Worm (Caenorhabditis elegans) whole organism, L1 larva: ENCODE data around the gene Y38E10A.1.

Source experiments
- C16A3.4 ChIP-seq: fragments of 150-350 bp; optimal IDR thresholded peaks from 2 replicates; lab custom pipeline; 2014; ENCODE audit warnings: missing biosample characterization, missing genetic modification characterization
- F16B12.6 ChIP-seq: fragments of 150-350 bp; optimal IDR thresholded peaks from 2 replicates; lab custom pipeline; 2014; ENCODE audit warnings: missing biosample characterization, missing genetic modification characterization
- aly-2 ChIP-seq: fragments of 150-350 bp; optimal IDR thresholded peaks from 2 replicates; lab custom pipeline; 2014; ENCODE audit warnings: missing biosample characterization, missing genetic modification characterization
- ama-1 ChIP-seq: fragments of 150-350 bp; optimal IDR thresholded peaks from 2 replicates; lab custom pipeline; 2014
- ceh-8 ChIP-seq: fragments of 200-800 bp; sonication (Bioruptor generic); optimal IDR thresholded peaks from 2 replicates; lab custom pipeline; 2018; ENCODE audit warnings: mild to moderate bottlenecking, missing genetic modification characterization, moderate library complexity, missing compliant biosample characterization
- ceh-82 ChIP-seq, 3 experiments: fragments of 150-350 bp in 1 of 3; sonication (generic microtip) in 2 of 3; optimal IDR thresholded peaks; 2 replicates each; lab custom pipeline; 2014 to 2017; ENCODE audit warnings: missing biosample characterization in 3 of 3, missing genetic modification characterization in 3 of 3
- efl-1 ChIP-seq, 4 experiments: fragments of 150-350 bp; optimal IDR thresholded peaks in 3 of 4; peaks in 1 of 4; 1 replicate in 1 of 4; 2 replicates in 3 of 4; lab custom pipeline; 2014; ENCODE audit warnings: missing biosample characterization in 2 of 4, missing genetic modification characterization in 2 of 4, missing genetic modification reagents in 2 of 4
- efl-3 ChIP-seq: fragments of 200-800 bp; sonication (Bioruptor generic); optimal IDR thresholded peaks from 2 replicates; lab custom pipeline; 2018; ENCODE audit warnings: mild to moderate bottlenecking, missing genetic modification characterization, missing compliant biosample characterization
- egl-27 ChIP-seq, 2 experiments: fragments of 150-350 bp in 1 of 2; sonication (generic microtip); optimal IDR thresholded peaks; 3 replicates each; lab custom pipeline; 2017 to 2018; ENCODE audit warnings: missing biosample characterization in 2 of 2, missing genetic modification characterization in 2 of 2, missing genetic modification reagents in 2 of 2
- elt-2 ChIP-seq: sonication (generic microtip); optimal IDR thresholded peaks from 2 replicates; lab custom pipeline; 2016; ENCODE audit warnings: missing genetic modification characterization, mild to moderate bottlenecking, inconsistent platforms, missing compliant biosample characterization, missing genetic modification reagents
- fkh-10 ChIP-seq: sonication (generic microtip); optimal IDR thresholded peaks from 2 replicates; lab custom pipeline; 2017; ENCODE audit warnings: missing biosample characterization, missing genetic modification reagents, missing genetic modification characterization
- hlh-17 ChIP-seq: fragments of 200-800 bp; sonication (Bioruptor generic); optimal IDR thresholded peaks from 2 replicates; lab custom pipeline; 2018; ENCODE audit warnings: missing genetic modification characterization, mild to moderate bottlenecking, missing compliant biosample characterization, moderate library complexity, borderline replicate concordance
- hlh-4 ChIP-seq: sonication (generic microtip); optimal IDR thresholded peaks from 2 replicates; lab custom pipeline; 2016; ENCODE audit warnings: mild to moderate bottlenecking, missing genetic modification characterization, missing compliant biosample characterization
- jun-1 ChIP-seq: fragments of 150-350 bp; optimal IDR thresholded peaks from 2 replicates; lab custom pipeline; 2014; ENCODE audit warnings: missing biosample characterization, missing genetic modification reagents, missing genetic modification characterization
- lin-13 ChIP-seq: fragments of 150-350 bp; optimal IDR thresholded peaks from 2 replicates; lab custom pipeline; 2014; ENCODE audit warnings: missing biosample characterization, missing genetic modification reagents, missing genetic modification characterization
- lin-15B ChIP-seq: fragments of 150-350 bp; sonication (generic microtip); optimal IDR thresholded peaks from 3 replicates; lab custom pipeline; 2014; ENCODE audit warnings: missing biosample characterization, missing genetic modification characterization
- lin-35 ChIP-seq, 2 experiments: fragments of 150-350 bp; optimal IDR thresholded peaks; 2 replicates each; lab custom pipeline; 2014; ENCODE audit warnings: missing biosample characterization in 2 of 2, missing genetic modification characterization in 2 of 2, missing genetic modification reagents in 2 of 2
- nhr-11 ChIP-seq: fragments of 150-350 bp; optimal IDR thresholded peaks from 2 replicates; lab custom pipeline; 2014; ENCODE audit warnings: missing biosample characterization, missing genetic modification characterization
- nhr-19 ChIP-seq: fragments of 200-800 bp; sonication (Bioruptor generic); conservative IDR thresholded peaks from 2 replicates; pipeline ENCODE4 v1.3.6; 2022; ENCODE audit warnings: missing genetic modification characterization, missing compliant biosample characterization
- nhr-20 ChIP-seq: sonication (generic microtip); optimal IDR thresholded peaks from 2 replicates; lab custom pipeline; 2016; ENCODE audit warnings: mild to moderate bottlenecking, missing genetic modification characterization, missing compliant biosample characterization
- nhr-237 ChIP-seq: fragments of 150-350 bp; optimal IDR thresholded peaks from 2 replicates; lab custom pipeline; 2014; ENCODE audit warnings: missing biosample characterization, missing genetic modification characterization
- nhr-28 ChIP-seq: fragments of 150-350 bp; optimal IDR thresholded peaks from 2 replicates; lab custom pipeline; 2014; ENCODE audit warnings: missing biosample characterization, missing genetic modification characterization
- nhr-47 ChIP-seq: sonication (generic microtip); optimal IDR thresholded peaks from 2 replicates; lab custom pipeline; 2016; ENCODE audit warnings: mild to moderate bottlenecking, missing genetic modification characterization, moderate library complexity, missing compliant biosample characterization
- nhr-71 ChIP-seq: sonication (generic microtip); optimal IDR thresholded peaks from 2 replicates; lab custom pipeline; 2016; ENCODE audit warnings: mild to moderate bottlenecking, missing genetic modification characterization, moderate library complexity, missing compliant biosample characterization
- nhr-77 ChIP-seq: fragments of 150-350 bp; optimal IDR thresholded peaks from 2 replicates; lab custom pipeline; 2014; ENCODE audit warnings: missing biosample characterization, missing genetic modification characterization
- nhr-85 ChIP-seq: sonication (generic microtip); peaks from one replicate; lab custom pipeline; 2016; ENCODE audit warnings: missing genetic modification characterization, inconsistent platforms, missing compliant biosample characterization
- nhr-90 ChIP-seq: sonication (generic microtip); optimal IDR thresholded peaks from 2 replicates; lab custom pipeline; 2016; ENCODE audit warnings: mild to moderate bottlenecking, missing genetic modification characterization, missing compliant biosample characterization; ENCODE audit not compliant: poor library complexity
- snpc-4 ChIP-seq: fragments of 150-350 bp; optimal IDR thresholded peaks from 2 replicates; lab custom pipeline; 2014; ENCODE audit warnings: missing biosample characterization, missing genetic modification characterization
- snu-23 ChIP-seq: sonication (generic microtip); optimal IDR thresholded peaks from 2 replicates; lab custom pipeline; 2016; ENCODE audit warnings: missing genetic modification characterization, missing compliant biosample characterization
- sox-4 ChIP-seq: sonication (generic microtip); optimal IDR thresholded peaks from 2 replicates; lab custom pipeline; 2016; ENCODE audit warnings: missing genetic modification characterization, missing compliant biosample characterization
- tbx-2 ChIP-seq: sonication (generic microtip); optimal IDR thresholded peaks from 2 replicates; lab custom pipeline; 2016; ENCODE audit warnings: missing genetic modification characterization, missing compliant biosample characterization
- unc-98 ChIP-seq: fragments of 200-800 bp; sonication (Bioruptor generic); IDR thresholded peaks from 2 replicates; pipeline ENCODE4 v1.3.6; 2022; ENCODE audit warnings: missing genetic modification characterization, missing compliant biosample characterization
- ztf-4 ChIP-seq: fragments of 150-350 bp; optimal IDR thresholded peaks from 2 replicates; lab custom pipeline; 2014; ENCODE audit warnings: missing biosample characterization, missing genetic modification characterization

Y38E10A.1 gene

DNA sequence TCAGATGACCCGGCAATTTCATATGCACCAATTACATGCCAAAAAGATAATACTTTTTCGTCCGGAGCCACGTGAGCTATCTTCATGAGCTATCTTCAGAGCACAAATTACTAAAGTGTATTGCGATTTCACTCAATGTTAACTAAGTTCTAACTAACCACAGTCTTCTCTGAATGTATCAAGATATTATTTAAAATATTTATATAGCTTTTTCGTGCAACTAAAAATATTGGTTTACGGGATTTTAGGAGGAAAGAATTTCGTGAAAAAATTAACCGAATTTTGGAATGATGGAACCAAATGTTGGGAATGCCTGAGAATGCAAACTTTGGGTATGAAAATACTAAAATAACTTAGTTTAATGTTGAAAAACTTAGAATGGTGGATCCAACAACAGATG lies 22.9 kb downstream of the Y38E10A.1 start, which contains the start of gene F49C5.16:
Gene F49C5.16 (plus strand): TSS at position 301 of the 400 bp plus-strand sequence.
- TF ChIP-seq efl-1 (optimal IDR thresholded peaks at IDR 0.05; lab: Kevin White, UChicago) (no peak), efl-1 (GFP tag; optimal IDR thresholded peaks at IDR 0.05 in 1 of 2; lab: Kevin White, UChicago) (no peak), nhr-85 (no peak), ztf-4 (tag; lab: Kevin White, UChicago) (no peak), ceh-82 (tag; optimal IDR thresholded peaks at IDR 0.05; lab: Kevin White, UChicago) (no peak), hlh-17 (GFP tag; lab: Kevin White, UChicago) (no peak), ceh-8 (GFP tag; lab: Kevin White, UChicago) (no peak), nhr-28 (tag; lab: Kevin White, UChicago) (no peak), egl-27 (tag; optimal IDR thresholded peaks at IDR 0.05; lab: Kevin White, UChicago) (no peak), nhr-90 (tag; lab: Kevin White, UChicago) (no peak), nhr-11 (tag; lab: Kevin White, UChicago) (no peak), ama-1 (lab: Kevin White, UChicago) (no peak), lin-15B (tag; lab: Kevin White, UChicago) (no peak), nhr-237 (tag; lab: Kevin White, UChicago) (no peak)

DNA sequence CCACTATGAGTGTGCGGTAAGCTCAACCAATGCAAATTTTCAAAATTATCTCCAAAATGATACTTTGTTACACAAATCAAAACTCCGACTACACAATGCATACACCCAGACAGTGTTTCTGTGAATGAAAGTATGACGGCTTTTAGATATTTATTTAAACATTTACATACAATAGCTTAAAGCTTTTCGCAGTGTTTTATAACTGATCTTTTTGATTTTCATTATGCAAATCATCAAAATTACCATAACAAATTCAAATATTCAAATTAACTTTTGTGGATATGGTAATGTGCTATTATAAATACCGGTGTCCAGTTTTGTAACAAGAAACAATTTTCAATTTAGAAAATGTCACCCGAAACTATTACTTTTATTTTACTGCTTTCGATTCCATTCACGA lies 24.0 kb downstream of the Y38E10A.1 start, which contains the start of the genes F49C5.5 and F49C5.10:
Gene F49C5.5 (minus strand): TSS at position 101 of the 400 bp plus-strand sequence.
Gene F49C5.10 (plus strand): TSS at position 344 of the 400 bp plus-strand sequence.
- no peak for TF ChIP-seq ztf-4 (tag; lab: Kevin White, UChicago)
- no peak for TF ChIP-seq ama-1 (lab: Kevin White, UChicago)
- TF ChIP-seq efl-1 (optimal IDR thresholded peaks at IDR 0.05; lab: Kevin White, UChicago), result no peak
- TF ChIP-seq efl-1 (GFP tag; optimal IDR thresholded peaks at IDR 0.05 in 1 of 2; lab: Kevin White, UChicago), result no peak
- no peak for TF ChIP-seq snu-23 (GFP tag; lab: Kevin White, UChicago)

DNA sequence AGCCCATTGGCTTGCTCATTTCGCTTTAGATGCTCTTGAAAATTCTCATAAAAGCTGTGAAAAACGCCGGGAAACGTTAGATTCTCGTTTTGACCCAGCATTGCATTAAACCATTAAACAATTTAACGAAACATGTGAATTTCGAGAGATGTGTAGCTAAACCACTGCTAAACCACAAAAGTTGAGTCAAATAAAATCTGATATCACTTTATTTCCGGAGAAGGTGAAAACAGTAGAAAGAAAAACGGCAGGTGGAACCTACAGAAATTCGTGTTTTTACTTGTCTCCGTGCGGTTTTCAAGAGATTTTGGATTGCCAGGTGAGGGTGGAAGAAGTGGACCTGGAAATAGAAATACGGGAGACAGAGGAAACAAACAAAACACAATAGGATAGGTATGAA lies 25.9 kb downstream of the Y38E10A.1 start, which contains the start of gene F49C5.9:
Gene F49C5.9 (minus strand): TSS at position 101 of the 400 bp plus-strand sequence.
- TF ChIP-seq jun-1 (tag; lab: Kevin White, UChicago) (no peak), efl-3 (GFP tag; lab: Kevin White, UChicago) (no peak), ama-1 (lab: Kevin White, UChicago) (no peak), nhr-19 (GFP tag; lab: Robert Waterston, UW) (no peak), ceh-82 (tag; optimal IDR thresholded peaks at IDR 0.05; lab: Kevin White, UChicago) (no peak), nhr-20 (no peak), lin-15B (tag; lab: Kevin White, UChicago) (no peak), fkh-10 (GFP tag; lab: Kevin White, UChicago) (no peak), sox-4 (tag; lab: Kevin White, UChicago) (no peak), nhr-77 (tag; lab: Kevin White, UChicago) (no peak), unc-98 (GFP tag; lab: Robert Waterston, UW) (no peak), elt-2 (tag; lab: Kevin White, UChicago) (no peak), nhr-90 (tag; lab: Kevin White, UChicago) (no peak), hlh-4 (tag; lab: Kevin White, UChicago) (no peak), F16B12.6 (tag; lab: Kevin White, UChicago) (no peak), lin-13 (GFP tag; lab: Kevin White, UChicago) (no peak), aly-2 (tag; lab: Kevin White, UChicago) (no peak), tbx-2 (tag; lab: Kevin White, UChicago) (no peak)
- TF ChIP-seq, all 84 proteins: peak for 0

DNA sequence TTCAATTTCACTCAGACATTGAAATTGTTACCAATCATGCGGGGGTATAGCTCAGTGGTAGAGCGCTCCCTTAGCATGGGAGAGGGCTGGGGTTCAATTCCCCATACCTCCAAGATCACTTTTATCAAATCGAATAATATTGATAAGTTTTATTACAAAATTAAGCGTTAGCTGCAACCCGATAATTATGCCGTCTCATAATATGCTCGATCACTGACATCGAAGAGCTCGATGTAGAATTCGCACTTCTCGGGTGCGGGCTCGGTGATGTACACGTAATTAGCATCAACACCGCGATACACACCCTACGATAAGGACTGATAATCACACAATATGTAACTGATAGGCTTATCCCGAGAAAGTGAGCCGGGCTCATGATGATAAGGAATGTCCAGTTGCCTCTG lies 27.8 kb downstream of the Y38E10A.1 start:
- TF ChIP-seq snpc-4 (tag; lab: Kevin White, UChicago), result no peak
- peak; percentile 56 for TF ChIP-seq elt-2 (tag; lab: Kevin White, UChicago)
- TF ChIP-seq, all 84 proteins: peak for 1

DNA sequence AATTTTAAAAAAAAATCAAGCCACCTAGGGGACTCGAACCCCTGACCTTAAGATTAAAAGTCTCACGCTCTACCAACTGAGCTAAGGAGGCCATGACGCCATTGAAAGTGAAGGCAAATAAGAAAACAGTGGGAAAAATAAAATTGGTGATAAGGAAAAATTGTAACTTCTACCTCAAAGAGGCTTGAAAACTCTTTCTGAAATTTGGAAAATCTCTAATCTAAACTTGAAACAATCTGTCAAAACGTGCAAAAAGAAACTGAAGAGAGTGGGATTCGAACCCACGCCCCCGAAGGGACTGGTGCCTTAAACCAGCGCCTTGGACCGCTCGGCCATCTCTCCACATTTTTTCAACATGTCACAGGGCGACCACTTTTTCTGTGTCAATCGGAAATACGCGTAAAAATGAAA lies 28.7 kb downstream of the Y38E10A.1 start:
- TF ChIP-seq efl-1 (optimal IDR thresholded peaks at IDR 0.05; lab: Kevin White, UChicago), result peak in 1 of 2 experiments; percentile 2
- peak in 1 of 2 experiments; percentile 82 for TF ChIP-seq efl-1 (GFP tag; optimal IDR thresholded peaks at IDR 0.05 in 1 of 2; lab: Kevin White, UChicago)
- TF ChIP-seq C16A3.4 (tag; lab: Kevin White, UChicago), result peak; percentile 7
- TF ChIP-seq snu-23 (GFP tag; lab: Kevin White, UChicago), result peak; percentile 18
- peak; percentile 15 for TF ChIP-seq nhr-47 (tag; lab: Kevin White, UChicago)
- TF ChIP-seq nhr-90 (tag; lab: Kevin White, UChicago), result peak; percentile 68
- 0 out of 2 replicates have a peak, but pooled peaks have one; percentile 11 for TF ChIP-seq nhr-19 (GFP tag; lab: Robert Waterston, UW)
- TF ChIP-seq nhr-71 (tag; lab: Kevin White, UChicago), result peak; percentile 31
- peak in 1 of 2 experiments; percentile 31 for TF ChIP-seq lin-35 (GFP tag; optimal IDR thresholded peaks at IDR 0.05; lab: Kevin White, UChicago)
- peak; percentile 24 for TF ChIP-seq elt-2 (tag; lab: Kevin White, UChicago)
